Fruit fly (Drosophila melanogaster): ENCODE measurements around the gene Cpr65Eb.
A peak's percentile ranks its signal among the peaks of the same experiment; 100 is the strongest.

Cpr65Eb gene

dm6 chr3L:7090764-7091163, 2.2 kb upstream of the Cpr65Eb start (continued):
- TF ChIP-seq Jarid2 (GFP tag; optimal IDR thresholded peaks at IDR 0.05), result peak; percentile 21
- TF ChIP-seq dati (GFP tag; IDR thresholded peaks at IDR 0.05), result peak; percentile 31; the same call in 1 of the 2 replicates
- no peak for TF ChIP-seq CG17612 (GFP tag; IDR thresholded peaks at IDR 0.05)
- 0 out of 2 replicates have a peak, but pooled peaks have one; percentile 64 for TF ChIP-seq peb (GFP tag; IDR thresholded peaks at IDR 0.05)
- peak; percentile 55 for TF ChIP-seq croc (GFP tag; conservative IDR thresholded peaks at IDR 0.05)
- peak; percentile 55 for TF ChIP-seq CG7556 (GFP tag; optimal IDR thresholded peaks at IDR 0.05)
- TF ChIP-seq Sin3A (optimal IDR thresholded peaks at IDR 0.05), result no peak
- TF ChIP-seq prd (optimal IDR thresholded peaks at IDR 0.05), result no peak
- TF ChIP-seq prd (GFP tag; IDR thresholded peaks at IDR 0.05), result peak; percentile 82
- peak; percentile 69 for TF ChIP-seq CG7839 (tag; optimal IDR thresholded peaks at IDR 0.05)
- TF ChIP-seq CG11723 (GFP tag; optimal IDR thresholded peaks at IDR 0.05), result no peak
- peak; percentile 21; the same call in 1 of the 3 replicates for TF ChIP-seq CG11560 (tag; IDR thresholded peaks at IDR 0.05)
- TF ChIP-seq Fer3 (tag; optimal IDR thresholded peaks at IDR 0.05), result peak; percentile 65
- TF ChIP-seq exex (tag; optimal IDR thresholded peaks at IDR 0.05), result peak; percentile 20
- TF ChIP-seq lmd (GFP tag; IDR thresholded peaks at IDR 0.05), result peak; percentile 78
- no peak for TF ChIP-seq ac (GFP tag; optimal IDR thresholded peaks at IDR 0.05)
- peak; percentile 40; the same call in 1 of the 2 replicates for TF ChIP-seq seq (GFP tag; IDR thresholded peaks at IDR 0.05)
- TF ChIP-seq CG5953 (GFP tag; IDR thresholded peaks at IDR 0.05), result peak; percentile 44; the same call in 1 of the 2 replicates
- peak; percentile 80 for TF ChIP-seq nerfin-1 (tag; optimal IDR thresholded peaks at IDR 0.05)
- no peak for TF ChIP-seq Adf1 (GFP tag; IDR thresholded peaks at IDR 0.05)
- no peak for TF ChIP-seq Neu2 (GFP tag; optimal IDR thresholded peaks at IDR 0.05; ENCODE audit: borderline replicate concordance)
- TF ChIP-seq E2f2 (GFP tag; IDR thresholded peaks at IDR 0.05), result peak; percentile 34; the same call in 1 of the 2 replicates
- peak; percentile 27 for TF ChIP-seq CG12104 (GFP tag; optimal IDR thresholded peaks at IDR 0.05)
- TF ChIP-seq dmrt99B (tag; optimal IDR thresholded peaks at IDR 0.05), result peak; percentile 88
- TF ChIP-seq bigmax (GFP tag; optimal IDR thresholded peaks at IDR 0.05), result no peak
- no peak for TF ChIP-seq p53 (GFP tag; optimal IDR thresholded peaks at IDR 0.05)
- no peak for TF ChIP-seq gcm2 (GFP tag; optimal IDR thresholded peaks at IDR 0.05)
- no peak for TF ChIP-seq Tbp (GFP tag; optimal IDR thresholded peaks at IDR 0.05)
- no peak for TF ChIP-seq CG4707 (GFP tag; optimal IDR thresholded peaks at IDR 0.05)
- no peak for TF ChIP-seq usp (GFP tag; optimal IDR thresholded peaks at IDR 0.05)
- peak; percentile 80 for TF ChIP-seq CG3726 (GFP tag; IDR thresholded peaks at IDR 0.05)
- no peak for TF ChIP-seq yki (optimal IDR thresholded peaks at IDR 0.05)
- no peak for TF ChIP-seq CG1529 (GFP tag; optimal IDR thresholded peaks at IDR 0.05)
- TF ChIP-seq C15 (GFP tag; IDR thresholded peaks at IDR 0.05), result peak; percentile 43; the same call in 1 of the 3 replicates
- TF ChIP-seq CG17802 (tag; optimal IDR thresholded peaks at IDR 0.05), result peak; percentile 36
- no peak for TF ChIP-seq h (optimal IDR thresholded peaks at IDR 0.05)
- TF ChIP-seq lov (optimal IDR thresholded peaks at IDR 0.05), result no peak
- TF ChIP-seq lov (GFP tag; IDR thresholded peaks at IDR 0.05), result 0 out of 3 replicates have a peak, but pooled peaks have one; percentile 29
- no peak for TF ChIP-seq fd102C (GFP tag; optimal IDR thresholded peaks at IDR 0.05)
- peak; percentile 69 for TF ChIP-seq CG17328 (GFP tag; IDR thresholded peaks at IDR 0.05)
- TF ChIP-seq CG3838 (GFP tag; optimal IDR thresholded peaks at IDR 0.05), result no peak
- TF ChIP-seq CG14014 (GFP tag; IDR thresholded peaks at IDR 0.05), result peak; percentile 22; the same call in 1 of the 2 replicates
- peak; percentile 59 for TF ChIP-seq CG3281 (GFP tag; optimal IDR thresholded peaks at IDR 0.05)
- no peak for TF ChIP-seq CG13123 (GFP tag; optimal IDR thresholded peaks at IDR 0.05)
- peak; percentile 25 for TF ChIP-seq Vsx1 (GFP tag; optimal IDR thresholded peaks at IDR 0.05)
- TF ChIP-seq gcm (GFP tag; optimal IDR thresholded peaks at IDR 0.05), result peak; percentile 34
- TF ChIP-seq CG6175 (GFP tag; IDR thresholded peaks at IDR 0.05), result peak; percentile 37; the same call in 1 of the 3 replicates
- no peak for TF ChIP-seq CrebB (tag; optimal IDR thresholded peaks at IDR 0.05)
- TF ChIP-seq tio (GFP tag; optimal IDR thresholded peaks at IDR 0.05), result peak; percentile 3
- TF ChIP-seq CG6689 (GFP tag; IDR thresholded peaks at IDR 0.05), result peak; percentile 78
- TF ChIP-seq br (optimal IDR thresholded peaks at IDR 0.05), result no peak
- peak; percentile 16 for TF ChIP-seq CG3163 (GFP tag; optimal IDR thresholded peaks at IDR 0.05)
- TF ChIP-seq CG1024 (GFP tag; IDR thresholded peaks at IDR 0.05), result peak; percentile 47; the same call in 1 of the 2 replicates
- TF ChIP-seq ap (GFP tag; IDR thresholded peaks at IDR 0.05), result peak; percentile 60

Data from whole organism, embryonic.